Fruit fly (Drosophila melanogaster): ENCODE measurements around the gene CG33253.

The CG33253 gene

dm6 chrX:19146421-19146952 is 36.7 kb upstream of the CG33253 start (continued):
- TF ChIP-seq CG17186 (GFP tag; optimal IDR thresholded peaks at IDR 0.05): no peak
- peak; percentile 47 for TF ChIP-seq slbo (GFP tag; IDR thresholded peaks at IDR 0.05)
- TF ChIP-seq chn (GFP tag; optimal IDR thresholded peaks at IDR 0.05): no peak
- TF ChIP-seq twi (tag; optimal IDR thresholded peaks at IDR 0.05): no peak
- no peak for TF ChIP-seq Nf-YA (GFP tag; IDR thresholded peaks at IDR 0.05)
- TF ChIP-seq CG17359 (tag; optimal IDR thresholded peaks at IDR 0.05): no peak
- TF ChIP-seq Ets97D (GFP tag; optimal IDR thresholded peaks at IDR 0.05): peak; percentile 13
- no peak for TF ChIP-seq aop (GFP tag; IDR thresholded peaks at IDR 0.05)
- no peak for TF ChIP-seq ro (GFP tag; IDR thresholded peaks at IDR 0.05)
- peak; percentile 8 for TF ChIP-seq CG9609 (GFP tag; optimal IDR thresholded peaks at IDR 0.05)
- no peak for TF ChIP-seq Atf6 (GFP tag; IDR thresholded peaks at IDR 0.05)
- TF ChIP-seq bab2 (GFP tag; optimal IDR thresholded peaks at IDR 0.05): peak; percentile 80
- no peak for TF ChIP-seq CG12659 (GFP tag; optimal IDR thresholded peaks at IDR 0.05)
- TF ChIP-seq Jarid2 (GFP tag; optimal IDR thresholded peaks at IDR 0.05): no peak
- TF ChIP-seq sens (GFP tag): peak; percentile 64
- peak; percentile 11 for TF ChIP-seq pnt (GFP tag; optimal IDR thresholded peaks at IDR 0.05)
- TF ChIP-seq CG7556 (GFP tag; optimal IDR thresholded peaks at IDR 0.05): no peak
- TF ChIP-seq nmo (GFP tag; optimal IDR thresholded peaks at IDR 0.05): peak; percentile 75
- TF ChIP-seq prd (optimal IDR thresholded peaks at IDR 0.05): no peak
- TF ChIP-seq prd (GFP tag; IDR thresholded peaks at IDR 0.05): peak; percentile 24; the same call in 1 of the 3 replicates
- TF ChIP-seq CG3847 (GFP tag; IDR thresholded peaks at IDR 0.05): peak; percentile 14; the same call in 1 of the 2 replicates
- no peak for TF ChIP-seq ato (GFP tag; IDR thresholded peaks at IDR 0.05; ENCODE audit: partially characterized antibody)
- peak; percentile 15 for TF ChIP-seq CG7786 (GFP tag; optimal IDR thresholded peaks at IDR 0.05)
- TF ChIP-seq ci (GFP tag; IDR thresholded peaks at IDR 0.05): 0 out of 3 replicates have a peak, but pooled peaks have one; percentile 25
- TF ChIP-seq HmgZ (tag; optimal IDR thresholded peaks at IDR 0.05): peak; percentile 8
- peak; percentile 62 for TF ChIP-seq pb (GFP tag; optimal IDR thresholded peaks at IDR 0.05)
- peak; percentile 41 for TF ChIP-seq mam (GFP tag; optimal IDR thresholded peaks at IDR 0.05)
- peak; percentile 19 for TF ChIP-seq pho (GFP tag; optimal IDR thresholded peaks at IDR 0.05)
- TF ChIP-seq exex (tag; optimal IDR thresholded peaks at IDR 0.05): peak; percentile 56
- TF ChIP-seq stc (GFP tag; IDR thresholded peaks at IDR 0.05): no peak
- TF ChIP-seq CG1602 (GFP tag; optimal IDR thresholded peaks at IDR 0.05): peak; percentile 17
- TF ChIP-seq CG6175 (GFP tag; IDR thresholded peaks at IDR 0.05): peak; percentile 39; the same call in 1 of the 3 replicates
- no peak for TF ChIP-seq CG14860 (GFP tag; IDR thresholded peaks at IDR 0.05; ENCODE audit: partially characterized antibody)
- no peak for TF ChIP-seq CG12236 (GFP tag; optimal IDR thresholded peaks at IDR 0.05)
- TF ChIP-seq sd (tag; optimal IDR thresholded peaks at IDR 0.05): peak; percentile 42
- TF ChIP-seq Ets65A (GFP tag): peak; percentile 97
- no peak for TF ChIP-seq repo (GFP tag; optimal IDR thresholded peaks at IDR 0.05)
- TF ChIP-seq danr (GFP tag; IDR thresholded peaks at IDR 0.05): no peak
- peak; percentile 54 for TF ChIP-seq Abd-B (GFP tag; optimal IDR thresholded peaks at IDR 0.05)
- no peak for TF ChIP-seq Camta (GFP tag; optimal IDR thresholded peaks at IDR 0.05)
- TF ChIP-seq pros (GFP tag; optimal IDR thresholded peaks at IDR 0.05): peak; percentile 34
- no peak for TF ChIP-seq CG14710 (tag; optimal IDR thresholded peaks at IDR 0.05)
- peak; percentile 20 for TF ChIP-seq tin (GFP tag; optimal IDR thresholded peaks at IDR 0.05)
- no peak for TF ChIP-seq NC2α (GFP tag; optimal IDR thresholded peaks at IDR 0.05)
- TF ChIP-seq Scr (GFP tag; IDR thresholded peaks at IDR 0.05; ENCODE audit: partially characterized antibody): no peak
- no peak for TF ChIP-seq CG1647 (GFP tag; optimal IDR thresholded peaks at IDR 0.05)
- TF ChIP-seq gcm (GFP tag; optimal IDR thresholded peaks at IDR 0.05): no peak
- no peak for TF ChIP-seq run (tag; optimal IDR thresholded peaks at IDR 0.05)
- TF ChIP-seq CG12299 (tag; optimal IDR thresholded peaks at IDR 0.05): no peak
- no peak for TF ChIP-seq ash1 (GFP tag; optimal IDR thresholded peaks at IDR 0.05)
- TF ChIP-seq CG6272 (GFP tag; IDR thresholded peaks at IDR 0.05): no peak
- no peak for TF ChIP-seq Doc2 (GFP tag; IDR thresholded peaks at IDR 0.05)

Measured in whole organism, embryonic.